Worm (Caenorhabditis elegans): ENCODE data around the gene T24C2.3.

T24C2.3 gene

DNA sequence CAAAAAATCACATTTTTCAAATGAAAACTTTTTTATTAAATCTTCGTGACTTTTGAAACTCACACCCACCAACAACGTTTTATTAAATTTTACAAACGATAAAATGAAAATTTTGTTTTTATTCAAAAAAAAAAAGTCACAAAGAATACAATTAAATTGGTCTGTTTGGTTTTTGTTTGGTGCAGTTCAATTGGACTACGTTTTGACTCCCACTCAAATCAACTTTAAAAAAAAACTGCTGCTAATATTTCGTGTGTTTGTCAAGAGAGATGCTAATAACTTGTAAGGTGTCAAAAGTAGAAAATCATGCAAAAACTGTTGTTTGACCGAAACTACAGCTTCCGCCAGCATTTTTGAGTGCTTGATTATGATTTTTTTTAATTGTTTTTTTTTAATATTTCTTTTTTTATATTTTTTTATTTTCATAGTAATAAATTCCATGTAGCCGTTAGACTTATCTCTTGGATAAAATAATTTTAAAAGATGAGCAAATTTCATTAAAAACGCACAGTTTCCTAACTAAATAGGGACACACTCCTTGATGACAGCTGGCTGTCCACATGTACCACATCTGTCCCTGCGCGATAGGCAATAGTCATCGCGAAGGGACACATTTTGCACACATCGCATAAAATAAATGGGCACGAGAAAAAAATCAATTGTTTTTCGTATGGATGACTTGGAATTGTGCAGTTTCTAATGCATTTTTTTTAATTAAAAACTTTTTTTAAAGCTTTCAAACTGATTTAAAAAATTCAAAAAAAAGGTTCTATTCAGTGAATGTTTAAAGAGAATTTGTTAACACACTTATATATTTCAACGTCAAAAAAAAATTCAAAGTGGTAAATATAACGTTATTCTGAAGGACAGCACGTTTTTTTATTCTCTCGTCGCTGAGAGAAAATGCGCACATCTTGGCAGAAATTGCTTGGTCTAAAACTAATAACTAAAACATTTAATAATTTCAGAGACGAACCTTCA, 17.7 kb upstream of the T24C2.3 start (continued):
- TF ChIP-seq F16B12.6 (tag; optimal IDR thresholded peaks at IDR 0.05), result peak; percentile 58
- peak; percentile 98 for TF ChIP-seq sox-4 (tag; optimal IDR thresholded peaks at IDR 0.05)
- TF ChIP-seq hpl-2 (GFP tag; optimal IDR thresholded peaks at IDR 0.05), result peak; percentile 97
- no peak for TF ChIP-seq sptf-1 (tag; optimal IDR thresholded peaks at IDR 0.05)
- TF ChIP-seq fkh-4 (tag; optimal IDR thresholded peaks at IDR 0.05; ENCODE audit: borderline replicate concordance), result peak; percentile 95
- TF ChIP-seq lsy-2 (tag; optimal IDR thresholded peaks at IDR 0.05), result peak; percentile 95 to 96
- peak; percentile 95 for TF ChIP-seq ces-1 (GFP tag; optimal IDR thresholded peaks at IDR 0.05)
- TF ChIP-seq fos-1 (tag; optimal IDR thresholded peaks at IDR 0.05), result peak; percentile 98
- TF ChIP-seq lin-35 (GFP tag; optimal IDR thresholded peaks at IDR 0.05), result peak; percentile 79 to 93
- peak; percentile 94 for TF ChIP-seq pax-3 (tag; optimal IDR thresholded peaks at IDR 0.05)
- peak; percentile 97 for TF ChIP-seq zip-4 (GFP tag; optimal IDR thresholded peaks at IDR 0.05)
- TF ChIP-seq aha-1 (tag; optimal IDR thresholded peaks at IDR 0.05), result peak; percentile 94
- TF ChIP-seq elt-3 (tag; optimal IDR thresholded peaks at IDR 0.05), result peak; percentile 50 to 99 (median 88)
- TF ChIP-seq lin-14 (GFP tag; optimal IDR thresholded peaks at IDR 0.05), result peak; percentile 99
- TF ChIP-seq hlh-4 (tag; optimal IDR thresholded peaks at IDR 0.05), result peak; percentile 23
- TF ChIP-seq nhr-20 (tag; optimal IDR thresholded peaks at IDR 0.05), result peak; percentile 98
- TF ChIP-seq nhr-11 (tag; optimal IDR thresholded peaks at IDR 0.05), result peak; percentile 98
- peak; percentile 72 for TF ChIP-seq Y116A8C.19 (tag; optimal IDR thresholded peaks at IDR 0.05; ENCODE audit: borderline replicate concordance)
- TF ChIP-seq snpc-4 (tag; optimal IDR thresholded peaks at IDR 0.05), result peak; percentile 94
- TF ChIP-seq xbp-1 (tag; optimal IDR thresholded peaks at IDR 0.05), result peak; percentile 96
- TF ChIP-seq lir-3 (tag; optimal IDR thresholded peaks at IDR 0.05; ENCODE audit: poor library complexity), result peak; percentile 91
- peak; percentile 100 for TF ChIP-seq lin-39 (tag; optimal IDR thresholded peaks at IDR 0.05)
- peak; percentile 32 for TF ChIP-seq ceh-90 (tag; optimal IDR thresholded peaks at IDR 0.05)
- peak; percentile 97 for TF ChIP-seq grh-1 (GFP tag; IDR thresholded peaks at IDR 0.05)
- peak; percentile 29 for TF ChIP-seq nhr-28 (tag; optimal IDR thresholded peaks at IDR 0.05)
- TF ChIP-seq ceh-88 (GFP tag; IDR thresholded peaks at IDR 0.05), result peak; percentile 97
- peak; percentile 96 for TF ChIP-seq efl-3 (GFP tag; optimal IDR thresholded peaks at IDR 0.05)
- peak; percentile 83 for TF ChIP-seq nhr-12 (tag; optimal IDR thresholded peaks at IDR 0.05)
- peak; percentile 93 for TF ChIP-seq unc-98 (GFP tag; IDR thresholded peaks at IDR 0.05)
- no peak for TF ChIP-seq ets-5 (GFP tag; IDR thresholded peaks at IDR 0.05)
- peak; percentile 100 for TF ChIP-seq irx-1 (tag; optimal IDR thresholded peaks at IDR 0.05)
- TF ChIP-seq blmp-1 (tag; optimal IDR thresholded peaks at IDR 0.05), result peak; percentile 60
- TF ChIP-seq nhr-19 (GFP tag; conservative IDR thresholded peaks at IDR 0.05), result peak; percentile 98
- TF ChIP-seq vab-15 (tag; optimal IDR thresholded peaks at IDR 0.05), result no peak
- peak; percentile 100 for TF ChIP-seq mep-1 (tag; optimal IDR thresholded peaks at IDR 0.05)
- peak; percentile 94 for TF ChIP-seq lin-13 (GFP tag; optimal IDR thresholded peaks at IDR 0.05)
- TF ChIP-seq nhr-76 (tag; optimal IDR thresholded peaks at IDR 0.05), result peak; percentile 90
- TF ChIP-seq ztf-4 (tag; optimal IDR thresholded peaks at IDR 0.05), result peak; percentile 99
- TF ChIP-seq jun-1 (tag; optimal IDR thresholded peaks at IDR 0.05), result peak; percentile 100
- peak; percentile 86 to 90 for TF ChIP-seq efl-1 (optimal IDR thresholded peaks at IDR 0.05)
- peak; percentile 56 to 96 for TF ChIP-seq efl-1 (GFP tag; optimal IDR thresholded peaks at IDR 0.05 in 1 of 2)
- TF ChIP-seq pag-3 (tag; optimal IDR thresholded peaks at IDR 0.05; ENCODE audit: borderline replicate concordance, insufficient read depth), result peak; percentile 60
- TF ChIP-seq dsc-1 (tag; optimal IDR thresholded peaks at IDR 0.05), result peak; percentile 100
- TF ChIP-seq mdl-1 (tag; optimal IDR thresholded peaks at IDR 0.05), result peak in 1 of 2 experiments; percentile 95
- peak; percentile 98 for TF ChIP-seq zag-1 (tag; optimal IDR thresholded peaks at IDR 0.05)
- peak; percentile 100 for TF ChIP-seq fkh-10 (GFP tag; optimal IDR thresholded peaks at IDR 0.05)
- peak; percentile 99 for TF ChIP-seq tbx-2 (tag; optimal IDR thresholded peaks at IDR 0.05)
- peak; percentile 86 to 98 for TF ChIP-seq ztf-11 (tag; optimal IDR thresholded peaks at IDR 0.05)
- TF ChIP-seq unc-30 (tag; optimal IDR thresholded peaks at IDR 0.05), result peak; percentile 90
